Worm (Caenorhabditis elegans) whole organism, young adult: ENCODE results near the gene K10G9.2.

Experiments
- ama-1 ChIP-seq, 3 experiments: fragments of 150-350 bp in 1 of 3; sonication (generic microtip) in 2 of 3; optimal IDR thresholded peaks; 2 replicates each; lab custom pipeline; 2014 to 2018; ENCODE audit warnings: missing biosample characterization in 2 of 3, missing genetic modification characterization in 2 of 3, missing genetic modification reagents in 2 of 3
- nhr-27 ChIP-seq: fragments of 200-800 bp; sonication (Bioruptor generic); optimal IDR thresholded peaks from 2 replicates; lab custom pipeline; 2018; ENCODE audit warnings: mild to moderate bottlenecking, missing genetic modification characterization, moderate library complexity, missing compliant biosample characterization
- snpc-3.4 ChIP-seq: sonication (generic microtip); optimal IDR thresholded peaks from 2 replicates; lab custom pipeline; 2017; ENCODE audit warnings: missing genetic modification characterization, mild to moderate bottlenecking, missing compliant biosample characterization, antibody characterized with exemption, moderate library complexity, missing genotype, missing genetic modification reagents
- unc-62 ChIP-seq: fragments of 150-350 bp; optimal IDR thresholded peaks from 2 replicates; lab custom pipeline; 2014; ENCODE audit warnings: missing biosample characterization, missing genetic modification reagents, missing genetic modification characterization

DNA sequence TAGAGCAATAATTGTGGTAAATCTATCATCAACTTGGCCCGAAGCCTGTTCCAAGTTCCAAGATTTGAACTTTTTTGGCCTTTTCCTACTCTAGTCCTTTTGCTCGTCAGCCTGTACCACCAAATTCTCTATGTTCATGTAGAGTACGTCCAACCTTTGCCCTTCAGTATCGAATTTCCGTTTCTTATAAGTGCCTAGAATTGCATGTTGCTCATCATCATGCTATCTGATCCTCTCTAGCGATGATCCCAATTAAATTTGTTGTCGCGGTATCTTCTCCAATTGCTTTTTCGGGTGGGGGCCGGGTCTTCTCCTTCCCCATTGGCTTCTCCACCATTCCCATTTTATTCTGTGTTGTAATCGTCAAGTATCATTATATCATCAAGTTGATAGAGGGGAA is 8.2 kb downstream of the K10G9.2 start:
- TF ChIP-seq ama-1 (optimal IDR thresholded peaks at IDR 0.05; lab: Kevin White, UChicago) = no peak
- TF ChIP-seq ama-1 (GFP tag; optimal IDR thresholded peaks at IDR 0.05; lab: Kevin White, UChicago) = no peak
- no peak for TF ChIP-seq snpc-3.4 (tag; lab: Kevin White, UChicago)
- TF ChIP-seq unc-62 (GFP tag; lab: Kevin White, UChicago) = no peak
- no peak for TF ChIP-seq nhr-27 (tag; lab: Kevin White, UChicago)
